Fruit fly (Drosophila melanogaster) whole organism, adult: Measurements from ENCODE around the gene GstT4.

Experiments
- CG11617 ChIP-seq: fragments of 200-800 bp; sonication (Bioruptor generic); optimal IDR thresholded peaks from 2 replicates; lab custom pipeline; 2017; ENCODE audit warnings: mild to moderate bottlenecking, missing biosample characterization, missing genetic modification reagents, missing genetic modification characterization
- CG12768 ChIP-seq: fragments of 200-800 bp; sonication (Bioruptor generic); optimal IDR thresholded peaks from 2 replicates; lab custom pipeline; 2017; ENCODE audit warnings: missing biosample characterization, missing genetic modification characterization, mild to moderate bottlenecking, moderate library complexity, missing genetic modification reagents
- CG14711 ChIP-seq: fragments of 200-800 bp; sonication (Bioruptor generic); optimal IDR thresholded peaks from 2 replicates; lab custom pipeline; 2018; ENCODE audit warnings: missing biosample characterization, mild to moderate bottlenecking, missing genetic modification characterization, moderate library complexity
- CG1620 ChIP-seq: fragments of 200-800 bp; sonication (Bioruptor generic); optimal IDR thresholded peaks from 2 replicates; lab custom pipeline; 2016; ENCODE audit warnings: missing biosample characterization, missing genetic modification characterization
- CG33017 ChIP-seq: fragments of 200-800 bp; sonication (Bioruptor generic); optimal IDR thresholded peaks from 2 replicates; lab custom pipeline; 2018; ENCODE audit warnings: missing biosample characterization, mild to moderate bottlenecking, missing genetic modification characterization, moderate library complexity
- CG5204 ChIP-seq: fragments of 200-800 bp; sonication (Bioruptor generic); optimal IDR thresholded peaks from 2 replicates; lab custom pipeline; 2016; ENCODE audit warnings: missing biosample characterization, missing genetic modification characterization
- CG7045 ChIP-seq: fragments of 200-800 bp; sonication (Bioruptor generic); optimal IDR thresholded peaks from 2 replicates; lab custom pipeline; 2017; ENCODE audit warnings: missing biosample characterization, mild to moderate bottlenecking, missing genetic modification characterization
- CG7101 ChIP-seq: fragments of 200-800 bp; sonication (Bioruptor generic); optimal IDR thresholded peaks from 2 replicates; lab custom pipeline; 2018; ENCODE audit warnings: missing biosample characterization, mild to moderate bottlenecking, missing genetic modification characterization, moderate library complexity
- Clk ChIP-seq: fragments of 200-800 bp; sonication (Bioruptor generic); optimal IDR thresholded peaks from 2 replicates; lab custom pipeline; 2017; ENCODE audit warnings: missing biosample characterization, missing genetic modification characterization
- Crg-1 ChIP-seq: fragments of 200-800 bp; sonication (Bioruptor generic); optimal IDR thresholded peaks from 2 replicates; lab custom pipeline; 2016; ENCODE audit warnings: missing biosample characterization, missing genetic modification characterization
- Hr96 ChIP-seq: fragments of 200-800 bp; sonication (Bioruptor generic); optimal IDR thresholded peaks from 2 replicates; lab custom pipeline; 2016; ENCODE audit warnings: missing biosample characterization, missing genetic modification characterization
- Mnt ChIP-seq: fragments of 200-800 bp; sonication (Bioruptor generic); optimal IDR thresholded peaks from 2 replicates; lab custom pipeline; 2016; ENCODE audit warnings: missing biosample characterization, mild to moderate bottlenecking, missing genetic modification characterization
- bab1 ChIP-seq: fragments of 200-800 bp; sonication (Bioruptor generic); optimal IDR thresholded peaks from 3 replicates; lab custom pipeline; 2019; ENCODE audit warnings: missing biosample characterization, mild to moderate bottlenecking, missing genetic modification characterization, moderate library complexity
- cic ChIP-seq: fragments of 200-800 bp; sonication (Bioruptor generic); optimal IDR thresholded peaks from 2 replicates; lab custom pipeline; 2017; ENCODE audit warnings: missing biosample characterization, mild to moderate bottlenecking, missing genetic modification characterization, moderate library complexity
- cnc ChIP-seq, 2 experiments: fragments of >200 bp; optimal IDR thresholded peaks; 2 replicates each; lab custom pipeline; 2017
- kay ChIP-seq: fragments of 200-800 bp; sonication (Bioruptor generic); peaks from one replicate; lab custom pipeline; 2016; ENCODE audit warnings: missing biosample characterization, missing genetic modification characterization, borderline replicate concordance
- ovo ChIP-seq: fragments of 200-800 bp; sonication (Bioruptor generic); optimal IDR thresholded peaks from 2 replicates; lab custom pipeline; 2016; ENCODE audit warnings: missing biosample characterization, missing genetic modification characterization
- pad ChIP-seq: fragments of 200-800 bp; sonication (Bioruptor generic); optimal IDR thresholded peaks from 3 replicates; lab custom pipeline; 2017; ENCODE audit warnings: missing biosample characterization, missing genetic modification characterization, mild to moderate bottlenecking, moderate library complexity, missing genetic modification reagents
- tj ChIP-seq: fragments of 200-800 bp; sonication (Bioruptor generic); optimal IDR thresholded peaks from 3 replicates; lab custom pipeline; 2017; ENCODE audit warnings: missing biosample characterization, mild to moderate bottlenecking, missing genetic modification characterization, moderate library complexity
- toe ChIP-seq: fragments of 200-800 bp; sonication (Bioruptor generic); optimal IDR thresholded peaks from 2 replicates; lab custom pipeline; 2016; ENCODE audit warnings: missing biosample characterization, missing genetic modification characterization

Gene GstT4

dm6 chrX:13402763-13403162 lies 1.8 kb upstream of the GstT4 start, which contains the start of gene CG12725:
TSS of gene CG12725 (minus strand) at chrX:13402863.
- TF ChIP-seq CG7101 (tag; lab: Kevin White, UChicago) (no peak), pad (GFP tag; lab: Kevin White, UChicago) (no peak), Mnt (GFP tag; lab: Kevin White, UChicago) (no peak), Clk (GFP tag; lab: Kevin White, UChicago) (no peak), CG14711 (tag; lab: Kevin White, UChicago) (no peak), CG33017 (tag; lab: Kevin White, UChicago) (no peak), kay (GFP tag; lab: Kevin White, UChicago) (no peak), CG7045 (GFP tag; lab: Kevin White, UChicago) (no peak), CG12768 (no peak), cic (no peak), bab1 (GFP tag; lab: Kevin White, UChicago) (no peak), tj (GFP tag; lab: Kevin White, UChicago) (no peak), toe (GFP tag; lab: Kevin White, UChicago) (no peak)

- TF ChIP-seq CG7101 (tag; lab: Kevin White, UChicago) (no peak), CG14711 (tag; lab: Kevin White, UChicago) (peak; percentile 11), CG11617 (GFP tag; lab: Kevin White, UChicago) (no peak), Clk (GFP tag; lab: Kevin White, UChicago) (no peak), CG7045 (GFP tag; lab: Kevin White, UChicago) (no peak), Hr96 (GFP tag; lab: Kevin White, UChicago) (no peak), CG5204 (GFP tag; lab: Kevin White, UChicago) (no peak), pad (GFP tag; lab: Kevin White, UChicago) (no peak), CG33017 (tag; lab: Kevin White, UChicago) (no peak), cnc (optimal IDR thresholded peaks at IDR 0.05; lab: Kevin White, UChicago) (no peak), tj (GFP tag; lab: Kevin White, UChicago) (no peak), CG1620 (GFP tag; lab: Kevin White, UChicago) (no peak), toe (GFP tag; lab: Kevin White, UChicago) (no peak), ovo (GFP tag; lab: Kevin White, UChicago) (no peak), cic (peak; percentile 68), CG12768 (peak; percentile 43), Crg-1 (GFP tag; lab: Kevin White, UChicago) (no peak), bab1 (GFP tag; lab: Kevin White, UChicago) (no peak), kay (GFP tag; lab: Kevin White, UChicago) (no peak), Mnt (GFP tag; lab: Kevin White, UChicago) (peak; percentile 15)
Observed at dm6 chrX:13403553-13403952, 996 bp upstream of the GstT4 start.

DNA sequence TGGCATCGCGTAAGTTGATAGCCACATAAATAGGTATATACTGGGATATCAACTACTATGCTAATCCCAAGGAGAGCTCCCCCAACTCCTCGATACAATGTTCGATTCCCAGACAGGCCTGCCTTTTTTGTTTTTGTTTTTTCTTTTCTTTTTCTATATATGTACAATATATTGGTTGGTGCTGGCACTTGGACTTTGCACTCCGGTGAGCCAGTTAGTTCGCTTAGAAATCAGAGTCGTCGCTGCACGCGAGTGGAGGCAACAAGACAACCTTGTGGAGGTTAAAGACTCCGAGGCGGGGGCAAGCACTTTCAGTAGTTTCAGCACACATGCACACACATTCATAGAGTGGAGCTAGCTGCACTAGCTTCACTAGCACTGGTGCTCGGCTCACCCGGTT lies 1.7 kb downstream of the GstT4 start:
- no peak for TF ChIP-seq pad (GFP tag; lab: Kevin White, UChicago)
- TF ChIP-seq CG12768: no peak
- TF ChIP-seq toe (GFP tag; lab: Kevin White, UChicago): no peak
- TF ChIP-seq tj (GFP tag; lab: Kevin White, UChicago): no peak
- no peak for TF ChIP-seq Hr96 (GFP tag; lab: Kevin White, UChicago)
- TF ChIP-seq CG11617 (GFP tag; lab: Kevin White, UChicago): no peak
- TF ChIP-seq Crg-1 (GFP tag; lab: Kevin White, UChicago): no peak
- TF ChIP-seq cnc (optimal IDR thresholded peaks at IDR 0.05; lab: Kevin White, UChicago): no peak
- no peak for TF ChIP-seq kay (GFP tag; lab: Kevin White, UChicago)
- no peak for TF ChIP-seq ovo (GFP tag; lab: Kevin White, UChicago)
- no peak for TF ChIP-seq CG33017 (tag; lab: Kevin White, UChicago)
- no peak for TF ChIP-seq CG7101 (tag; lab: Kevin White, UChicago)
- no peak for TF ChIP-seq Clk (GFP tag; lab: Kevin White, UChicago)
- no peak for TF ChIP-seq cic

- TF ChIP-seq CG1620 (GFP tag; lab: Kevin White, UChicago) (no peak), kay (GFP tag; lab: Kevin White, UChicago) (no peak), cnc (optimal IDR thresholded peaks at IDR 0.05; lab: Kevin White, UChicago) (peak in 1 of 2 experiments; percentile 26), pad (GFP tag; lab: Kevin White, UChicago) (no peak)
Observed at dm6 chrX:13407673-13408072, 3.1 kb downstream of the GstT4 start.

DNA sequence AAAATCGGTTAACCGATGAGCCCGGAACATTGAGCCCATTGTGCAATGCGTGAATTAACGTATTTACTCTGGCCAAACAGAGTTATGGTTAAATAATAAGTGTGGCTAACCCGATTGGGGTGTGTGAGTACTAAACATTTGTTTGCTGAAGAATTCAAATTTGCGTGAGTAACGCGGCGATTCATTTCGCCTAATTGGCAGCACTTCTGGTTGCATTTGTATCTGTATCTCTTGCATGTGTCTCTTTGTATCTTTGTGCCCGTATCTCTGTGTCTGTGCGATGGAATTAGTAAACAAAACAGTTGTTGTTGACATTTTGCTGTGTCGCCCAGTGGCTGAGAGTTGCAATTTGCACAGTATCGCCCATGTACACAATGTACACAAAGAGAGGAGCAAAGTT lies 6.3 kb downstream of the GstT4 start:
- TF ChIP-seq ovo (GFP tag; lab: Kevin White, UChicago) (no peak), toe (GFP tag; lab: Kevin White, UChicago) (no peak), cnc (optimal IDR thresholded peaks at IDR 0.05; lab: Kevin White, UChicago) (no peak), Crg-1 (GFP tag; lab: Kevin White, UChicago) (no peak), CG11617 (GFP tag; lab: Kevin White, UChicago) (no peak), CG1620 (GFP tag; lab: Kevin White, UChicago) (peak; percentile 4), Mnt (GFP tag; lab: Kevin White, UChicago) (no peak), CG7045 (GFP tag; lab: Kevin White, UChicago) (no peak), kay (GFP tag; lab: Kevin White, UChicago) (no peak), CG7101 (tag; lab: Kevin White, UChicago) (peak; percentile 14), bab1 (GFP tag; lab: Kevin White, UChicago) (no peak), pad (GFP tag; lab: Kevin White, UChicago) (no peak), cic (no peak), CG12768 (no peak), tj (GFP tag; lab: Kevin White, UChicago) (no peak)

dm6 chrX:13411376-13411973 lies 6.9 kb downstream of the GstT4 start:
- TF ChIP-seq cic (no peak), CG33017 (tag; lab: Kevin White, UChicago) (no peak), CG11617 (GFP tag; lab: Kevin White, UChicago) (no peak), Crg-1 (GFP tag; lab: Kevin White, UChicago) (no peak), Mnt (GFP tag; lab: Kevin White, UChicago) (no peak), CG7045 (GFP tag; lab: Kevin White, UChicago) (no peak), bab1 (GFP tag; lab: Kevin White, UChicago) (no peak), tj (GFP tag; lab: Kevin White, UChicago) (no peak), Clk (GFP tag; lab: Kevin White, UChicago) (no peak), CG7101 (tag; lab: Kevin White, UChicago) (no peak), cnc (optimal IDR thresholded peaks at IDR 0.05; lab: Kevin White, UChicago) (no peak), ovo (GFP tag; lab: Kevin White, UChicago) (no peak), CG14711 (tag; lab: Kevin White, UChicago) (no peak)
